Fruit fly (Drosophila melanogaster): Measurements from ENCODE around the gene CG43880.

- TF ChIP-seq ovo (GFP tag; optimal IDR thresholded peaks at IDR 0.05) (peak; percentile 93), bab1 (GFP tag; optimal IDR thresholded peaks at IDR 0.05) (no peak), Hr96 (GFP tag; optimal IDR thresholded peaks at IDR 0.05) (no peak), Crg-1 (GFP tag; optimal IDR thresholded peaks at IDR 0.05) (no peak), tj (GFP tag; optimal IDR thresholded peaks at IDR 0.05) (no peak), CG7101 (tag; optimal IDR thresholded peaks at IDR 0.05) (no peak)
Observed at dm6 chr3L:7935409-7935932, 10.7 kb downstream of the CG43880 start.

Data from whole organism, adult.